Worm (Caenorhabditis elegans) whole organism, L4 larva: ENCODE data around the gene C05G5.3.

ENCODE experiments used
- F44E2.7 ChIP-seq: fragments of 200-800 bp; sonication (Bioruptor generic); IDR thresholded peaks from 2 replicates; pipeline ENCODE4 v2.1.2; 2022; ENCODE audit warnings: missing genetic modification characterization, missing compliant biosample characterization
- F49E8.2 ChIP-seq: sonication (generic microtip); optimal IDR thresholded peaks from 2 replicates; lab custom pipeline; 2016; ENCODE audit warnings: missing compliant biosample characterization, mild to moderate bottlenecking, missing genetic modification characterization, borderline replicate concordance
- R02D3.7 ChIP-seq: fragments of 150-350 bp; sonication (generic microtip); optimal IDR thresholded peaks from 3 replicates; lab custom pipeline; 2014; ENCODE audit warnings: missing biosample characterization, missing genetic modification characterization
- ama-1 ChIP-seq: fragments of 150-350 bp; optimal IDR thresholded peaks from 2 replicates; lab custom pipeline; 2014; ENCODE audit warnings: inconsistent platforms, mixed read lengths
- ceh-82 ChIP-seq: sonication (generic microtip); optimal IDR thresholded peaks from 2 replicates; lab custom pipeline; 2017; ENCODE audit warnings: missing biosample characterization, missing genetic modification characterization
- dpl-1 ChIP-seq: fragments of 150-350 bp; optimal IDR thresholded peaks from 2 replicates; lab custom pipeline; 2014; ENCODE audit warnings: missing biosample characterization, missing genetic modification reagents, missing genetic modification characterization
- dve-1 ChIP-seq: sonication (generic microtip); optimal IDR thresholded peaks from 2 replicates; lab custom pipeline; 2017; ENCODE audit warnings: antibody characterized with exemption, mild to moderate bottlenecking, missing genetic modification characterization, missing compliant biosample characterization; ENCODE audit not compliant: insufficient read depth
- hlh-11 ChIP-seq: fragments of 200-800 bp; sonication (Bioruptor generic); optimal IDR thresholded peaks from 2 replicates; lab custom pipeline; 2018; ENCODE audit warnings: mild to moderate bottlenecking, missing genetic modification characterization, missing compliant biosample characterization
- nhr-237 ChIP-seq: sonication (generic microtip); optimal IDR thresholded peaks from 2 replicates; lab custom pipeline; 2017; ENCODE audit warnings: missing biosample characterization, missing genetic modification characterization
- pqm-1 ChIP-seq: sonication (generic microtip); optimal IDR thresholded peaks from 2 replicates; lab custom pipeline; 2017; ENCODE audit warnings: missing biosample characterization, missing genetic modification characterization
- unc-62 ChIP-seq, 3 experiments: fragments of 150-350 bp in 1 of 3; sonication (generic microtip); optimal IDR thresholded peaks in 2 of 3; peaks in 1 of 3; 1 replicate in 1 of 3; 2 replicates in 2 of 3; lab custom pipeline; 2014 to 2017; ENCODE audit warnings: missing biosample characterization in 3 of 3, missing genetic modification characterization in 3 of 3, missing genetic modification reagents in 3 of 3, missing genotype in 1 of 3
- vab-7 ChIP-seq: fragments of 200-800 bp; sonication (Bioruptor generic); IDR thresholded peaks from 2 replicates; pipeline ENCODE4 v1.3.6; 2022; ENCODE audit warnings: missing genetic modification reagents, missing genetic modification characterization, missing compliant biosample characterization

DNA sequence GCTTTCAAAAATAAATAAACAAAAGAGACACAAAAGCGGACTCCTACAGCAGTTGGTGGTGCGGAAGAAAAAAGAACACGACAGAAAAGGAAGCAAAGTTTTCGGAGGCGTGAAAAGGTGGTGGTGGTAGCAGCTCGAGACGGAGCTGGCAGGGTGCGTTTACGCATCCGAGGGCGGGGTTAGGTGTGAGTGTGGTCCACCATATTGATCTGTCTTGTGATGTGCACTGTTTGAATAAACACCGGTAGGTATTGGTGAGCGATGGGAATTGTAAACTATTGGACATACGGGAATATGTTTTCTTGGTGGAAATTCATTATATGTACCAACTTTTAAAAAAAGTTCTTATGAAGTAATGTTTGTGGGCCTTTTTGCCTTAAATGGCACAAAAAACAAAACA, 9.2 kb upstream of the C05G5.3 start, which contains the start of gene C05G5.5:
- no peak for TF ChIP-seq nhr-237 (tag; lab: Kevin White, UChicago)
- TF ChIP-seq ceh-82, result no peak
- TF ChIP-seq F44E2.7, result no peak
- no peak for TF ChIP-seq pqm-1 (tag; lab: Kevin White, UChicago)
- TF ChIP-seq F49E8.2 (tag; lab: Kevin White, UChicago), result no peak
- TF ChIP-seq vab-7, result no peak
- no peak for TF ChIP-seq ama-1 (lab: Kevin White, UChicago)
- no peak for TF ChIP-seq dpl-1 (GFP tag; lab: Kevin White, UChicago)
- TF ChIP-seq dve-1 (tag; lab: Kevin White, UChicago), result no peak
- no peak for TF ChIP-seq hlh-11 (tag; lab: Kevin White, UChicago)
- TF ChIP-seq R02D3.7 (tag; lab: Kevin White, UChicago), result no peak
- no peak for TF ChIP-seq unc-62 (GFP tag; optimal IDR thresholded peaks at IDR 0.05 in 1 of 2; lab: Kevin White, UChicago)
- no peak for TF ChIP-seq unc-62 (tag; optimal IDR thresholded peaks at IDR 0.05; lab: Kevin White, UChicago)
